In genomic region chrII:5210830-5211229, ce11 we compare ENCODE assay signal across 4 worm cellular contexts.
TF ChIP-seq lines count a peak whose summit lies in the region.

TSS of gene C34F11.8 (minus strand) at chrII:5210964.

TF ChIP-seq in whole organism, L1 larva, 84 proteins besides CTCF, POLR2A, EP300 and RAD21 (continues in another document):
- TF ChIP-seq nhr-47 (tag; optimal IDR thresholded peaks at IDR 0.05; lab: Kevin White, UChicago), result no peak
- no peak for TF ChIP-seq jun-1 (tag; optimal IDR thresholded peaks at IDR 0.05; lab: Kevin White, UChicago)
- TF ChIP-seq sptf-1 (tag; optimal IDR thresholded peaks at IDR 0.05; lab: Kevin White, UChicago), result no peak
- no peak for TF ChIP-seq aly-2 (tag; optimal IDR thresholded peaks at IDR 0.05; lab: Kevin White, UChicago)
- TF ChIP-seq skn-1 (tag; optimal IDR thresholded peaks at IDR 0.05; lab: Kevin White, UChicago), result no peak
- peak in 2 of 6 experiments; percentile 38 to 78 for TF ChIP-seq elt-3 (tag; optimal IDR thresholded peaks at IDR 0.05; lab: Kevin White, UChicago)
- TF ChIP-seq nhr-77 (tag; optimal IDR thresholded peaks at IDR 0.05; lab: Kevin White, UChicago), result no peak
- TF ChIP-seq swsn-7 (tag; optimal IDR thresholded peaks at IDR 0.05; lab: Kevin White, UChicago), result no peak
- TF ChIP-seq ceh-90 (tag; optimal IDR thresholded peaks at IDR 0.05; lab: Kevin White, UChicago), result no peak
- TF ChIP-seq efl-3 (GFP tag; optimal IDR thresholded peaks at IDR 0.05; lab: Kevin White, UChicago), result no peak
- TF ChIP-seq rnt-1 (tag; optimal IDR thresholded peaks at IDR 0.05; lab: Kevin White, UChicago), result no peak
- peak; percentile 11 for TF ChIP-seq mep-1 (tag; optimal IDR thresholded peaks at IDR 0.05; lab: Kevin White, UChicago)
- TF ChIP-seq ces-1 (GFP tag; optimal IDR thresholded peaks at IDR 0.05; lab: Kevin White, UChicago), result no peak
- no peak for TF ChIP-seq mab-9 (GFP tag; IDR thresholded peaks at IDR 0.05; lab: Robert Waterston, UW)
- TF ChIP-seq unc-86 (tag; optimal IDR thresholded peaks at IDR 0.05; lab: Kevin White, UChicago), result no peak
- no peak for TF ChIP-seq nhr-237 (tag; optimal IDR thresholded peaks at IDR 0.05; lab: Kevin White, UChicago)
- no peak for TF ChIP-seq unc-130 (tag; optimal IDR thresholded peaks at IDR 0.05; lab: Kevin White, UChicago)
- peak; percentile 56 for TF ChIP-seq nhr-20 (tag; optimal IDR thresholded peaks at IDR 0.05; lab: Kevin White, UChicago)
- TF ChIP-seq blmp-1 (tag; optimal IDR thresholded peaks at IDR 0.05; lab: Kevin White, UChicago), result peak; percentile 10
- TF ChIP-seq isw-1 (GFP tag; IDR thresholded peaks at IDR 0.05; lab: Robert Waterston, UW), result no peak
- no peak for TF ChIP-seq nhr-28 (tag; optimal IDR thresholded peaks at IDR 0.05; lab: Kevin White, UChicago)
- TF ChIP-seq alr-1 (tag; optimal IDR thresholded peaks at IDR 0.05; lab: Kevin White, UChicago; ENCODE audit: borderline replicate concordance), result no peak
- no peak for TF ChIP-seq lin-13 (GFP tag; optimal IDR thresholded peaks at IDR 0.05; lab: Kevin White, UChicago)
- TF ChIP-seq egl-27 (tag; optimal IDR thresholded peaks at IDR 0.05; lab: Kevin White, UChicago), result no peak

TF ChIP-seq in whole organism, L2 larva, 48 proteins besides CTCF, POLR2A, EP300 and RAD21:
- no peak for TF ChIP-seq F13H6.1 (tag; optimal IDR thresholded peaks at IDR 0.05; lab: Kevin White, UChicago)
- TF ChIP-seq nhr-25 (tag; optimal IDR thresholded peaks at IDR 0.05; lab: Kevin White, UChicago), result peak; percentile 43
- peak; percentile 1 for TF ChIP-seq sma-3 (GFP tag; optimal IDR thresholded peaks at IDR 0.05; lab: Kevin White, UChicago)
- TF ChIP-seq fos-1 (tag; optimal IDR thresholded peaks at IDR 0.05; lab: Kevin White, UChicago), result no peak
- TF ChIP-seq elt-1 (tag; optimal IDR thresholded peaks at IDR 0.05; lab: Kevin White, UChicago), result no peak

TF ChIP-seq in whole organism, L3 larva, 47 proteins besides CTCF, POLR2A, EP300 and RAD21:
- no peak for TF ChIP-seq ZK546.5 (tag; optimal IDR thresholded peaks at IDR 0.05; lab: Kevin White, UChicago)
- peak; percentile 29 for TF ChIP-seq nhr-23 (tag; optimal IDR thresholded peaks at IDR 0.05; lab: Kevin White, UChicago)

TF ChIP-seq in whole organism, L4 larva, 104 proteins besides CTCF, POLR2A, EP300 and RAD21:
- TF ChIP-seq aha-1 (tag; lab: Kevin White, UChicago), result peak; percentile 27
- TF ChIP-seq spr-3 (GFP tag; optimal IDR thresholded peaks at IDR 0.05; lab: Kevin White, UChicago), result no peak
- TF ChIP-seq unc-62 (GFP tag; optimal IDR thresholded peaks at IDR 0.05 in 1 of 2; lab: Kevin White, UChicago), result peak in 1 of 2 experiments; percentile 95
- TF ChIP-seq unc-62 (tag; optimal IDR thresholded peaks at IDR 0.05; lab: Kevin White, UChicago), result no peak
- TF ChIP-seq R02D3.7 (tag; optimal IDR thresholded peaks at IDR 0.05; lab: Kevin White, UChicago), result no peak
- peak; percentile 64 for TF ChIP-seq nhr-28 (tag; optimal IDR thresholded peaks at IDR 0.05; lab: Kevin White, UChicago)
TF ChIP-seq in whole organism, L4 larva: peak in this region for 3.

Comparison
In these comparisons a context has a peak if more than half of its experiments do, and no peak if none do; other contexts are left out.
1. Of the 29 proteins assayed by ChIP-seq in both whole organism, L4 larva and whole organism, L1 larva: peak only in whole organism, L4 larva: aha-1 and nhr-28; only in whole organism, L1 larva: mep-1; in both: none; in neither: 24; mixed calls (peak in some experiments, not most) for 2.